Worm (Caenorhabditis elegans) whole organism, L4/young adult: ENCODE data around the gene C14A6.13.

ENCODE experiments used
- W03F9.2 ChIP-seq: fragments of 150-350 bp; optimal IDR thresholded peaks from 2 replicates; lab custom pipeline; 2014; ENCODE audit warnings: missing biosample characterization, missing genetic modification characterization
- dao-5 ChIP-seq: sonication (generic microtip); optimal IDR thresholded peaks from 2 replicates; lab custom pipeline; 2016; ENCODE audit warnings: missing genotype, missing genetic modification characterization, moderate library complexity, missing compliant biosample characterization
- him-1 ChIP-seq: sonication (generic microtip); optimal IDR thresholded peaks from 2 replicates; lab custom pipeline; 2016; ENCODE audit warnings: missing genotype, missing genetic modification reagents, missing genetic modification characterization, missing compliant biosample characterization

- TF ChIP-seq him-1 (tag; lab: Kevin White, UChicago): no peak
- no peak for TF ChIP-seq dao-5 (tag; lab: Kevin White, UChicago)
- TF ChIP-seq W03F9.2: no peak
Observed at ce11 chrV:18134378-18134777, 26.8 kb downstream of the C14A6.13 start, which contains the start of gene Y37H2A.7.
